Fruit fly (Drosophila melanogaster): Measurements from ENCODE around the gene kairos.
A peak's percentile ranks its signal among the peaks of the same experiment; 100 is the strongest.

The kairos gene

dm6 chrX:18395157-18395556, 39.2 kb upstream of the kairos start:
- TF ChIP-seq Pif1A (GFP tag; optimal IDR thresholded peaks at IDR 0.05) (no peak), EcR (GFP tag; optimal IDR thresholded peaks at IDR 0.05) (peak; percentile 75)

dm6 chrX:18386784-18387183, 30.8 kb upstream of the kairos start, which contains the start of gene Tsf1:
Gene Tsf1, plus strand, starts transcription at chrX:18387084.
- TF ChIP-seq EcR (GFP tag; optimal IDR thresholded peaks at IDR 0.05) (no peak), CG12605 (GFP tag; IDR thresholded peaks at IDR 0.05) (no peak), fd96Ca (GFP tag; IDR thresholded peaks at IDR 0.05) (no peak), D1 (tag; optimal IDR thresholded peaks at IDR 0.05) (no peak)

- TF ChIP-seq Pif1B (GFP tag; optimal IDR thresholded peaks at IDR 0.05), result no peak
- TF ChIP-seq CG4496 (GFP tag; IDR thresholded peaks at IDR 0.05), result peak; percentile 60; the same call in 2 of the 3 replicates
- peak; percentile 57 for TF ChIP-seq EcR (GFP tag; optimal IDR thresholded peaks at IDR 0.05)
- no peak for TF ChIP-seq Pif1A (GFP tag; optimal IDR thresholded peaks at IDR 0.05)
Measured at dm6 chrX:18385801-18386200, 29.8 kb upstream of the kairos start.

- TF ChIP-seq CG13204 (GFP tag; optimal IDR thresholded peaks at IDR 0.05) (no peak), CG9948 (tag; optimal IDR thresholded peaks at IDR 0.05) (no peak), Snoo (tag; optimal IDR thresholded peaks at IDR 0.05) (no peak), fd96Ca (GFP tag; IDR thresholded peaks at IDR 0.05) (no peak), CG8159 (tag; optimal IDR thresholded peaks at IDR 0.05) (no peak), Pif1A (GFP tag; optimal IDR thresholded peaks at IDR 0.05) (no peak), CG17806 (tag; optimal IDR thresholded peaks at IDR 0.05) (no peak), Pif1B (GFP tag; optimal IDR thresholded peaks at IDR 0.05) (no peak), D1 (tag; optimal IDR thresholded peaks at IDR 0.05) (no peak), CG10348 (GFP tag; IDR thresholded peaks at IDR 0.05) (no peak), CG15710 (tag; optimal IDR thresholded peaks at IDR 0.05) (no peak), CG34367 (tag; optimal IDR thresholded peaks at IDR 0.05) (no peak)
Measured at dm6 chrX:18385056-18385455, 29.1 kb upstream of the kairos start, which contains the start of gene betaCOP. Gene betaCOP, minus strand, starts transcription at chrX:18385242.

dm6 chrX:18379791-18380190, 23.8 kb upstream of the kairos start, which contains the start of the genes por and CG6179:
Gene por, minus strand, starts transcription at chrX:18379854.
Gene CG6179, plus strand, starts transcription at chrX:18380082.
- TF ChIP-seq CG4496 (GFP tag; IDR thresholded peaks at IDR 0.05), result no peak
- TF ChIP-seq CG10348 (GFP tag; IDR thresholded peaks at IDR 0.05), result no peak
- no peak for TF ChIP-seq CG8159 (tag; optimal IDR thresholded peaks at IDR 0.05)
- TF ChIP-seq CG13204 (GFP tag; optimal IDR thresholded peaks at IDR 0.05), result no peak
- no peak for TF ChIP-seq CG34367 (tag; optimal IDR thresholded peaks at IDR 0.05)
- no peak for TF ChIP-seq CG15710 (tag; optimal IDR thresholded peaks at IDR 0.05)
- TF ChIP-seq D1 (tag; optimal IDR thresholded peaks at IDR 0.05), result no peak

- TF ChIP-seq CG13204 (GFP tag; optimal IDR thresholded peaks at IDR 0.05), result no peak
- TF ChIP-seq Ets98B (GFP tag; IDR thresholded peaks at IDR 0.05), result no peak
- TF ChIP-seq Snoo (tag; optimal IDR thresholded peaks at IDR 0.05), result no peak
- TF ChIP-seq D1 (tag; optimal IDR thresholded peaks at IDR 0.05), result no peak
- no peak for TF ChIP-seq EcR (GFP tag; optimal IDR thresholded peaks at IDR 0.05)
- TF ChIP-seq CG8159 (tag; optimal IDR thresholded peaks at IDR 0.05), result no peak
Measured at dm6 chrX:18374421-18374935, 18.5 kb upstream of the kairos start.

- TF ChIP-seq CG13204 (GFP tag; optimal IDR thresholded peaks at IDR 0.05), result peak; percentile 89
- TF ChIP-seq CG8159 (tag; optimal IDR thresholded peaks at IDR 0.05), result peak; percentile 67
- TF ChIP-seq Ets98B (GFP tag; IDR thresholded peaks at IDR 0.05), result peak; percentile 89
- TF ChIP-seq CG34367 (tag; optimal IDR thresholded peaks at IDR 0.05), result peak; percentile 79
- peak; percentile 96 for TF ChIP-seq gl (tag; optimal IDR thresholded peaks at IDR 0.05)
- TF ChIP-seq Snoo (tag; optimal IDR thresholded peaks at IDR 0.05), result peak; percentile 74
- TF ChIP-seq CG9948 (tag; optimal IDR thresholded peaks at IDR 0.05), result peak; percentile 60
- TF ChIP-seq CG17806 (tag; optimal IDR thresholded peaks at IDR 0.05), result peak; percentile 56
- no peak for TF ChIP-seq D1 (tag; optimal IDR thresholded peaks at IDR 0.05)
- TF ChIP-seq CG4496 (GFP tag; IDR thresholded peaks at IDR 0.05), result peak; percentile 93
- no peak for TF ChIP-seq CG10348 (GFP tag; IDR thresholded peaks at IDR 0.05)
- TF ChIP-seq EcR (GFP tag; optimal IDR thresholded peaks at IDR 0.05), result peak; percentile 16
- peak; percentile 96 for TF ChIP-seq CG12605 (GFP tag; IDR thresholded peaks at IDR 0.05)
- no peak for TF ChIP-seq Pif1A (GFP tag; optimal IDR thresholded peaks at IDR 0.05)
- TF ChIP-seq CG14655 (GFP tag; optimal IDR thresholded peaks at IDR 0.05), result no peak
- peak; percentile 69 for TF ChIP-seq CG15710 (tag; optimal IDR thresholded peaks at IDR 0.05)
- peak; percentile 77 for TF ChIP-seq CG8301 (tag; optimal IDR thresholded peaks at IDR 0.05)
- peak; percentile 62; the same call in 1 of the 2 replicates for TF ChIP-seq rn (GFP tag; IDR thresholded peaks at IDR 0.05)
- TF ChIP-seq fd96Ca (GFP tag; IDR thresholded peaks at IDR 0.05), result peak; percentile 76; the same call in 2 of the 3 replicates
- peak; percentile 86 for TF ChIP-seq CG32121 (GFP tag; IDR thresholded peaks at IDR 0.05)
- peak; percentile 77 for TF ChIP-seq Pif1B (GFP tag; optimal IDR thresholded peaks at IDR 0.05)
Measured at dm6 chrX:18370775-18371735, 15.1 kb upstream of the kairos start.

Measured in whole organism, pupa.